Fruit fly (Drosophila melanogaster) S2 (cell line): ENCODE results near the gene Skadu.

ENCODE experiments used
- CG8478 ChIP-seq: fragments of >200 bp; optimal IDR thresholded peaks from 2 replicates; lab custom pipeline; 2018
- CTCF ChIP-seq, 2 experiments: fragments of >200 bp; optimal IDR thresholded peaks; 2 replicates each; lab custom pipeline; 2018

- TF ChIP-seq CTCF (optimal IDR thresholded peaks at IDR 0.05; lab: Kevin White, UChicago), result no peak
- no peak for TF ChIP-seq CG8478 (lab: Kevin White, UChicago)
Observed at dm6 chr2L:15555770-15556169, 8.5 kb downstream of the Skadu start.
